Worm (Caenorhabditis elegans) whole organism, L4 larva: ENCODE data around the gene srh-177.

ENCODE experiments used
- F10B5.3 ChIP-seq: sonication (generic microtip); optimal IDR thresholded peaks from 2 replicates; lab custom pipeline; 2016; ENCODE audit warnings: mild to moderate bottlenecking, missing genetic modification characterization, missing compliant biosample characterization
- F44E2.7 ChIP-seq: fragments of 200-800 bp; sonication (Bioruptor generic); IDR thresholded peaks from 2 replicates; pipeline ENCODE4 v2.1.2; 2022; ENCODE audit warnings: missing genetic modification characterization, missing compliant biosample characterization
- R02D3.7 ChIP-seq: fragments of 150-350 bp; sonication (generic microtip); optimal IDR thresholded peaks from 3 replicates; lab custom pipeline; 2014; ENCODE audit warnings: missing biosample characterization, missing genetic modification characterization
- aly-2 ChIP-seq: sonication (generic microtip); optimal IDR thresholded peaks from 2 replicates; lab custom pipeline; 2018; ENCODE audit warnings: missing biosample characterization, missing genetic modification characterization
- ama-1 ChIP-seq: fragments of 150-350 bp; optimal IDR thresholded peaks from 2 replicates; lab custom pipeline; 2014; ENCODE audit warnings: inconsistent platforms, mixed read lengths
- ceh-44 ChIP-seq: fragments of 200-800 bp; sonication (Bioruptor generic); IDR thresholded peaks from 2 replicates; pipeline ENCODE4 v1.3.6; 2022; ENCODE audit warnings: missing genetic modification reagents, missing genetic modification characterization, missing compliant biosample characterization
- ces-1 ChIP-seq: fragments of 150-350 bp; sonication (generic microtip); optimal IDR thresholded peaks from 4 replicates; lab custom pipeline; 2014; ENCODE audit warnings: missing biosample characterization, missing genetic modification reagents, missing genetic modification characterization
- ctbp-1 ChIP-seq: fragments of 200-800 bp; sonication (Bioruptor generic); IDR thresholded peaks from 2 replicates; pipeline ENCODE4 v1.3.6; 2022; ENCODE audit warnings: missing genetic modification reagents, missing genetic modification characterization, missing compliant biosample characterization
- daf-16 ChIP-seq, 3 experiments: sonication (generic microtip); optimal IDR thresholded peaks; 2 replicates each; lab custom pipeline; 2016 to 2017; ENCODE audit warnings: missing genetic modification characterization in 3 of 3, missing genetic modification reagents in 3 of 3, mild to moderate bottlenecking in 2 of 3, missing compliant biosample characterization in 2 of 3, missing biosample characterization in 1 of 3, moderate library complexity in 1 of 3
- dmd-9 ChIP-seq: fragments of 200-800 bp; sonication (Bioruptor generic); IDR thresholded peaks from 2 replicates; pipeline ENCODE4 v1.3.6; 2022; ENCODE audit warnings: missing genetic modification reagents, missing genetic modification characterization, missing compliant biosample characterization
- dpl-1 ChIP-seq: fragments of 150-350 bp; optimal IDR thresholded peaks from 2 replicates; lab custom pipeline; 2014; ENCODE audit warnings: missing biosample characterization, missing genetic modification reagents, missing genetic modification characterization
- duxl-1 ChIP-seq: sonication (generic microtip); optimal IDR thresholded peaks from 2 replicates; lab custom pipeline; 2016; ENCODE audit warnings: mild to moderate bottlenecking, missing genetic modification characterization, moderate library complexity, missing compliant biosample characterization; ENCODE audit not compliant: poor library complexity
- dve-1 ChIP-seq: sonication (generic microtip); optimal IDR thresholded peaks from 2 replicates; lab custom pipeline; 2017; ENCODE audit warnings: antibody characterized with exemption, mild to moderate bottlenecking, missing genetic modification characterization, missing compliant biosample characterization; ENCODE audit not compliant: insufficient read depth
- egl-27 ChIP-seq: sonication (generic microtip); optimal IDR thresholded peaks from 3 replicates; lab custom pipeline; 2017; ENCODE audit warnings: missing biosample characterization, missing genetic modification reagents, missing genetic modification characterization
- fos-1 ChIP-seq: fragments of 150-350 bp; optimal IDR thresholded peaks from 2 replicates; lab custom pipeline; 2014; ENCODE audit warnings: missing biosample characterization, missing genetic modification characterization
- hlh-30 ChIP-seq: sonication (generic microtip); optimal IDR thresholded peaks from 2 replicates; lab custom pipeline; 2017; ENCODE audit warnings: antibody characterized with exemption, mild to moderate bottlenecking, missing genetic modification characterization, missing compliant biosample characterization; ENCODE audit not compliant: insufficient read depth
- hmg-1.1 ChIP-seq: fragments of 200-800 bp; sonication (Bioruptor generic); IDR thresholded peaks from 2 replicates; pipeline ENCODE4 v1.3.6; 2022; ENCODE audit warnings: missing genetic modification reagents, missing genetic modification characterization, missing compliant biosample characterization
- lin-39 ChIP-seq: fragments of 150-350 bp; optimal IDR thresholded peaks from 2 replicates; lab custom pipeline; 2014; ENCODE audit warnings: missing biosample characterization, missing genetic modification reagents, missing genetic modification characterization
- lsy-2 ChIP-seq, 2 experiments: fragments of 150-350 bp in 1 of 2; sonication (generic microtip) in 1 of 2; optimal IDR thresholded peaks; 2 replicates each; lab custom pipeline; 2014 to 2017; ENCODE audit warnings: missing biosample characterization in 2 of 2, missing genetic modification characterization in 2 of 2
- madf-5 ChIP-seq, 2 experiments: fragments of 200-800 bp; sonication (Bioruptor generic); IDR thresholded peaks; 2 replicates each; pipeline ENCODE4 v1.3.6; 2022; ENCODE audit warnings: missing compliant biosample characterization in 2 of 2, missing genetic modification characterization in 2 of 2
- mdl-1 ChIP-seq, 2 experiments: fragments of 150-350 bp in 1 of 2; sonication (generic microtip) in 1 of 2; optimal IDR thresholded peaks; 2 replicates each; lab custom pipeline; 2014 to 2017; ENCODE audit warnings: missing biosample characterization in 2 of 2, missing genetic modification characterization in 2 of 2
- mep-1 ChIP-seq: fragments of 150-350 bp; sonication (generic microtip); optimal IDR thresholded peaks from 3 replicates; lab custom pipeline; 2014; ENCODE audit warnings: missing biosample characterization, missing genetic modification characterization
- mxl-3 ChIP-seq: fragments of 200-800 bp; sonication (Bioruptor generic); optimal IDR thresholded peaks from 2 replicates; lab custom pipeline; 2018; ENCODE audit warnings: mild to moderate bottlenecking, missing genetic modification characterization, missing compliant biosample characterization
- nhr-11 ChIP-seq: fragments of 150-350 bp; optimal IDR thresholded peaks from 2 replicates; lab custom pipeline; 2014; ENCODE audit warnings: missing biosample characterization, missing genetic modification characterization
- nhr-111 ChIP-seq: fragments of 200-800 bp; sonication (Bioruptor generic); optimal IDR thresholded peaks from 2 replicates; lab custom pipeline; 2018; ENCODE audit warnings: mild to moderate bottlenecking, missing genetic modification characterization, missing compliant biosample characterization
- nhr-28 ChIP-seq: fragments of 150-350 bp; optimal IDR thresholded peaks from 2 replicates; lab custom pipeline; 2014; ENCODE audit warnings: missing biosample characterization, missing genetic modification characterization
- nhr-6 ChIP-seq: fragments of 150-350 bp; optimal IDR thresholded peaks from 2 replicates; lab custom pipeline; 2014; ENCODE audit warnings: missing biosample characterization, missing genetic modification characterization
- pha-4 ChIP-seq, 2 experiments: fragments of 150-350 bp in 1 of 2; fragments of 200-800 bp in 1 of 2; sonication (Bioruptor generic) in 1 of 2; IDR thresholded peaks in 1 of 2; optimal IDR thresholded peaks in 1 of 2; 2 replicates each; pipeline versions ENCODE4 v1.3.6 to Lab custom; 2014 to 2022; ENCODE audit warnings: missing genetic modification characterization in 2 of 2, missing genetic modification reagents in 2 of 2, missing biosample characterization in 1 of 2, missing compliant biosample characterization in 1 of 2
- rbr-2 ChIP-seq: sonication (generic microtip); optimal IDR thresholded peaks from 2 replicates; lab custom pipeline; 2016; ENCODE audit warnings: missing genotype, missing genetic modification characterization, missing compliant biosample characterization
- spr-1 ChIP-seq: sonication (generic microtip); optimal IDR thresholded peaks from 2 replicates; lab custom pipeline; 2016; ENCODE audit warnings: mild to moderate bottlenecking, missing genetic modification characterization, missing compliant biosample characterization
- tra-1 ChIP-seq: fragments of 200-800 bp; sonication (Bioruptor generic); IDR thresholded peaks from 2 replicates; pipeline ENCODE4 v1.3.6; 2022; ENCODE audit warnings: missing genetic modification reagents, missing genetic modification characterization, missing compliant biosample characterization
- unc-62 ChIP-seq, 3 experiments: fragments of 150-350 bp in 1 of 3; sonication (generic microtip); optimal IDR thresholded peaks in 2 of 3; peaks in 1 of 3; 1 replicate in 1 of 3; 2 replicates in 2 of 3; lab custom pipeline; 2014 to 2017; ENCODE audit warnings: missing biosample characterization in 3 of 3, missing genetic modification characterization in 3 of 3, missing genetic modification reagents in 3 of 3, missing genotype in 1 of 3
- zfp-2 ChIP-seq: sonication (generic microtip); optimal IDR thresholded peaks from 2 replicates; lab custom pipeline; 2016; ENCODE audit warnings: mild to moderate bottlenecking, missing genetic modification characterization, missing compliant biosample characterization
- ztf-11 ChIP-seq: fragments of 150-350 bp; optimal IDR thresholded peaks from 2 replicates; lab custom pipeline; 2014; ENCODE audit warnings: missing biosample characterization, missing genetic modification characterization

srh-177 gene

DNA sequence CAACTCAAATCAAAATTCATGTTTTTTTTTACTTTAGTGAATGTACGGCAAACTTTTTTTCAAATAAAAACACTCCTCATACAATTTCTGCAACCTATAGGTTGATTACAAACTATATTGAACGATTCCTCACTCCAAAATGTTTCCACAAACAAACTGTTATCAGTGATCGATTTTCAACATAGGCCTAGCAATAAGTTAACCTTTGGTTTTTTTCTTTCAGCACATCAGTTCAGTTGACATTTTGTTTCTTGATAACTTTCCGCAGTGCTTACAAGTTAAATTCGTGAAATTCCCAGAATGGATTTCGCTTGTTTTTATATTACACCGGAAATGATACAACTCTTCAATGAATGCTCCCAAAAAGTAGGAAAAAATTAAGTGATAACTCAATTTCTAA is 18.4 kb upstream of the srh-177 start, which contains the start of gene F53H2.1:
Gene F53H2.1, plus strand, starts transcription at position 301 of the 400 bp plus-strand sequence.
- no peak for TF ChIP-seq daf-16 (GFP tag; optimal IDR thresholded peaks at IDR 0.05; lab: Kevin White, UChicago)
- TF ChIP-seq daf-16 (tag; optimal IDR thresholded peaks at IDR 0.05; lab: Kevin White, UChicago) = peak; percentile 25
- TF ChIP-seq duxl-1 (tag; lab: Kevin White, UChicago) = no peak

DNA sequence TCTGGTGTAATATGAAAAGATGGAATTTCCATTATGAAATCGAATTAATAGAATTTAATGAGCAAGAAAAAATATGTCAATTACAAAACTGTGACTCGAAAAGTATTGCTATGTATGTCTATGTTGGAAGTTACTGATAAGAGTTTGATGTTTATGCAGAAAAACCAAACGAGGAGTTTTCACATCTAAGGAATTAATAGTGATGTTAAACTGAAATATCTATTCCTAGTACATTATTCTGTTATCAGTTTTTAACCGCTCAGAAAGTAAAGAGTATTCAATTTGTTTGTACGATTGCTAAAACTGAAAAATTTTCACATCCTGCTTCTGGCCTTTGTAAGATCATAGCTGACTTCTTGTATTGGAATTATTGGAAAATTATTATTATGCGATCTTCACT is 17.9 kb upstream of the srh-177 start, which contains the start of gene K02E2.7:
Gene K02E2.7, minus strand, starts transcription at position 101 of the 400 bp plus-strand sequence.
- no peak for TF ChIP-seq F10B5.3 (tag; lab: Kevin White, UChicago)

DNA sequence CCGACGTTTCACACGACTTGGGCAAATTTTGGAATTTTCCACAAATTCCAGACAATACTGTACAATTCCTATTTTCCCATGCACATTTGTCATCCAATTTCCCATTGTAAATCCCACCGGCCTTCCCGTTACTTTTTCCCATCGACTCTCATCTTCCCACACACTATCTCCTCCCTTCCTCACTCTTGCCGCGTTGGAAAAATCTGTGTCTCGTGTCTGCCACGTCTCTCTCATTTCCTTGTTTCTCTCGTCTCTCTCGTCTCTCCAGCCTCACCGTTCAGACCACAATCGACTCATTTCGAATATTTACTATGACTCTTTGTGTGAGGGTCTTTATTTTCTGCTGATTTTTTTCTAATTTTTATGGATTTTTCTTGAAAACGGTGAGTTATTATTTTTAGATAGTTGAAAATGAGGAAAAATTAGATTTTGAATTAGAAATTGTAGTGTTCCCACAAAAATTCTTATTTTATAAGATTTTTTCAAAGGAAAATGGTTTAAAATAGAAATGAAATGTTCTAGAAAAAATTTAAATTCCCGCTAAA is 14.1 kb upstream of the srh-177 start, which contains the start of gene K02E2.11:
Gene K02E2.11, plus strand, starts transcription at position 251 of the 545 bp plus-strand sequence.
- TF ChIP-seq daf-16 (GFP tag; optimal IDR thresholded peaks at IDR 0.05; lab: Kevin White, UChicago) (no peak), daf-16 (tag; optimal IDR thresholded peaks at IDR 0.05; lab: Kevin White, UChicago) (peak; percentile 9), rbr-2 (tag; lab: Kevin White, UChicago) (peak; percentile 29), nhr-11 (peak; percentile 13), lin-39 (tag; lab: Kevin White, UChicago) (no peak), mxl-3 (GFP tag; lab: Kevin White, UChicago) (no peak), ctbp-1 (GFP tag; lab: Robert Waterston, UW) (no peak), hlh-30 (peak; percentile 89), ztf-11 (tag; lab: Kevin White, UChicago) (no peak), dpl-1 (peak; percentile 27), lsy-2 (tag; optimal IDR thresholded peaks at IDR 0.05; lab: Kevin White, UChicago) (peak in 1 of 2 experiments; percentile 60), pha-4 (GFP tag; IDR thresholded peaks at IDR 0.05; lab: Robert Waterston, UW) (no peak), pha-4 (tag; optimal IDR thresholded peaks at IDR 0.05; lab: Kevin White, UChicago) (peak; percentile 25), mdl-1 (tag; optimal IDR thresholded peaks at IDR 0.05; lab: Kevin White, UChicago) (peak in 1 of 2 experiments; percentile 65), F44E2.7 (GFP tag; lab: Robert Waterston, UW) (no peak), egl-27 (tag; lab: Kevin White, UChicago) (no peak), dve-1 (tag; lab: Kevin White, UChicago) (peak; percentile 58), mep-1 (tag; lab: Kevin White, UChicago) (peak; percentile 58), aly-2 (tag; lab: Kevin White, UChicago) (no peak), R02D3.7 (tag; lab: Kevin White, UChicago) (no peak), ces-1 (no peak), unc-62 (GFP tag; optimal IDR thresholded peaks at IDR 0.05 in 1 of 2; lab: Kevin White, UChicago) (peak in 1 of 2 experiments; percentile 94), unc-62 (tag; optimal IDR thresholded peaks at IDR 0.05; lab: Kevin White, UChicago) (no peak), nhr-28 (peak; percentile 22), ceh-44 (GFP tag; lab: Robert Waterston, UW) (no peak), tra-1 (no peak), fos-1 (tag; lab: Kevin White, UChicago) (no peak), nhr-6 (tag; lab: Kevin White, UChicago) (peak; percentile 70), ama-1 (lab: Kevin White, UChicago) (no peak), zfp-2 (tag; lab: Kevin White, UChicago) (no peak), hmg-1.1 (peak; percentile 71), duxl-1 (tag; lab: Kevin White, UChicago) (peak; percentile 93), dmd-9 (GFP tag; lab: Robert Waterston, UW) (no peak), madf-5 (GFP tag; IDR thresholded peaks at IDR 0.05; lab: Robert Waterston, UW) (no peak), nhr-111 (GFP tag; lab: Kevin White, UChicago) (no peak)

DNA sequence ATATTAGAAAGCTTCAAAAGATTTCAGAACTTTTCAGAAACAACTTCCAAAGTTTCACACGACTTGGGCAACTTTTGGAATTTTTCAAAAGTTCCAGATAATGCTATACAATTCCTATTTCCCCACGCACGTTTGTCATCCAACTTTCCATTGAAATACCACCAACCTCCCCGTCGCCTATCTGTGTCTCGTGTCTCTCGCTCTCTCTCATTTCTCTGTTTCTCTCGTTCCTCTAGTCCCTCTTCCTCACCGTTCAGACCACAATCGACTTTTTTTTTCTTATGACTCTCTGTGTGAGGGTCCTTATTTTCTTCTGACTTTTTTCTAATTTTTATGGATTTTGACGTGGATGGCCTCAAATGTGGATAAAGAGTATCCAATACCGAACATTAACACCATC is 11.3 kb upstream of the srh-177 start, which contains the start of gene K02E2.6:
Gene K02E2.6, plus strand, starts transcription at position 242 of the 400 bp plus-strand sequence.
- peak; percentile 91 for TF ChIP-seq duxl-1 (tag; lab: Kevin White, UChicago)
- no peak for TF ChIP-seq spr-1 (tag; lab: Kevin White, UChicago)
- no peak for TF ChIP-seq daf-16 (GFP tag; optimal IDR thresholded peaks at IDR 0.05; lab: Kevin White, UChicago)
- TF ChIP-seq daf-16 (tag; optimal IDR thresholded peaks at IDR 0.05; lab: Kevin White, UChicago) = peak; percentile 6
- TF ChIP-seq hlh-30 = peak; percentile 54
- TF ChIP-seq madf-5 (GFP tag; IDR thresholded peaks at IDR 0.05; lab: Robert Waterston, UW) = no peak
- TF ChIP-seq, all 104 proteins: peak for 3
